Fruit fly (Drosophila melanogaster) whole organism, embryonic: ENCODE results near the gene svr.

Experiments
- Atf-2 ChIP-seq: fragments of 200-800 bp; sonication (Bioruptor generic); optimal IDR thresholded peaks from 2 replicates; lab custom pipeline; 2016; ENCODE audit warnings: missing biosample characterization, missing genetic modification characterization
- CG10543 ChIP-seq: fragments of 200-800 bp; sonication (Bioruptor generic); optimal IDR thresholded peaks from 3 replicates; lab custom pipeline; 2017; ENCODE audit warnings: missing biosample characterization, mild to moderate bottlenecking, missing genetic modification characterization, moderate library complexity
- CG11456 ChIP-seq: fragments of 200-800 bp; sonication (Bioruptor generic); IDR thresholded peaks from 3 replicates; pipeline ENCODE4 v1.3.6; 2022; ENCODE audit warnings: missing biosample characterization, missing genetic modification characterization
- CG11695 ChIP-seq: fragments of 200-800 bp; sonication (Bioruptor generic); IDR thresholded peaks from 3 replicates; pipeline ENCODE4 v1.3.6; 2022; ENCODE audit warnings: missing biosample characterization, missing genetic modification characterization
- CG12299 ChIP-seq: fragments of 200-800 bp; sonication (Bioruptor generic); optimal IDR thresholded peaks from 2 replicates; lab custom pipeline; 2018; ENCODE audit warnings: missing biosample characterization, mild to moderate bottlenecking, missing genetic modification characterization
- CG1233 ChIP-seq: fragments of 200-800 bp; sonication (Bioruptor generic); optimal IDR thresholded peaks from 4 replicates; lab custom pipeline; 2018; ENCODE audit warnings: missing biosample characterization, mild to moderate bottlenecking, missing genetic modification characterization
- CG12391 ChIP-seq: fragments of 200-800 bp; sonication (Bioruptor generic); optimal IDR thresholded peaks from 3 replicates; lab custom pipeline; 2018; ENCODE audit warnings: missing biosample characterization, mild to moderate bottlenecking, missing genetic modification characterization, moderate library complexity
- CG14710 ChIP-seq: fragments of 200-800 bp; sonication (Bioruptor generic); optimal IDR thresholded peaks from 3 replicates; lab custom pipeline; 2019; ENCODE audit warnings: missing biosample characterization, mild to moderate bottlenecking, missing genetic modification characterization, moderate library complexity
- CG17829 ChIP-seq: fragments of 200-800 bp; optimal IDR thresholded peaks from 2 replicates; lab custom pipeline; 2019; ENCODE audit warnings: missing biosample characterization, mild to moderate bottlenecking, missing genetic modification characterization, moderate library complexity
- CG18619 ChIP-seq: fragments of 200-800 bp; sonication (Bioruptor generic); optimal IDR thresholded peaks from 3 replicates; lab custom pipeline; 2017; ENCODE audit warnings: missing biosample characterization, mild to moderate bottlenecking, missing genetic modification characterization
- CG2202 ChIP-seq: fragments of 200-800 bp; sonication (Bioruptor generic); optimal IDR thresholded peaks from 2 replicates; lab custom pipeline; 2018; ENCODE audit warnings: missing biosample characterization, mild to moderate bottlenecking, missing genetic modification characterization
- CG31365 ChIP-seq: fragments of 200-800 bp; sonication (Bioruptor generic); optimal IDR thresholded peaks from 2 replicates; lab custom pipeline; 2018; ENCODE audit warnings: missing biosample characterization, mild to moderate bottlenecking, missing genetic modification characterization
- CG31388 ChIP-seq: fragments of 200-800 bp; sonication (Bioruptor generic); optimal IDR thresholded peaks from 2 replicates; lab custom pipeline; 2016; ENCODE audit warnings: missing biosample characterization, missing genetic modification characterization
- CG5180 ChIP-seq: fragments of 200-800 bp; sonication (Bioruptor generic); optimal IDR thresholded peaks from 3 replicates; lab custom pipeline; 2017; ENCODE audit warnings: missing biosample characterization, missing genetic modification characterization, mild to moderate bottlenecking, moderate library complexity, missing genetic modification reagents
- CG6765 ChIP-seq: fragments of 200-800 bp; sonication (Bioruptor generic); optimal IDR thresholded peaks from 3 replicates; lab custom pipeline; 2017; ENCODE audit warnings: missing biosample characterization, mild to moderate bottlenecking, missing genetic modification characterization
- CG6813 ChIP-seq: fragments of 200-800 bp; sonication (Bioruptor generic); optimal IDR thresholded peaks from 2 replicates; lab custom pipeline; 2017; ENCODE audit warnings: missing biosample characterization, missing genetic modification characterization, mild to moderate bottlenecking, moderate library complexity, missing genetic modification reagents
- CG8359 ChIP-seq: fragments of 200-800 bp; sonication (Bioruptor generic); optimal IDR thresholded peaks from 2 replicates; lab custom pipeline; 2017; ENCODE audit warnings: missing biosample characterization, mild to moderate bottlenecking, missing genetic modification characterization, borderline replicate concordance
- CTCF ChIP-seq: fragments of 200-800 bp; sonication (Bioruptor generic); optimal IDR thresholded peaks from 2 replicates; lab custom pipeline; 2017; ENCODE audit warnings: missing biosample characterization, mild to moderate bottlenecking, missing genetic modification characterization, moderate library complexity
- CkIIα-i1 ChIP-seq: fragments of 200-800 bp; sonication (Bioruptor generic); IDR thresholded peaks from 2 replicates; pipeline ENCODE4 v1.3.6; 2022; ENCODE audit warnings: missing biosample characterization, missing genetic modification characterization
- D ChIP-seq, 2 experiments: fragments of 200-800 bp in 1 of 2; fragments of >200 bp in 1 of 2; sonication (Bioruptor generic) in 1 of 2; optimal IDR thresholded peaks; 2 replicates in 1 of 2; 3 replicates in 1 of 2; lab custom pipeline; 2017; ENCODE audit warnings: mild to moderate bottlenecking in 1 of 2, missing biosample characterization in 1 of 2, missing genetic modification characterization in 1 of 2, missing genetic modification reagents in 1 of 2
- Doc2 ChIP-seq: fragments of 200-800 bp; sonication (Bioruptor generic); IDR thresholded peaks from 2 replicates; pipeline ENCODE4 v1.3.6; 2022; ENCODE audit warnings: missing biosample characterization, missing genetic modification characterization
- Doc3 ChIP-seq: fragments of 200-800 bp; sonication (Bioruptor generic); IDR thresholded peaks from 3 replicates; pipeline ENCODE4 v1.3.6; 2022; ENCODE audit warnings: missing biosample characterization, missing genetic modification characterization; ENCODE audit not compliant: partially characterized antibody
- Gsc ChIP-seq: fragments of 200-800 bp; sonication (Bioruptor generic); IDR thresholded peaks from 2 replicates; pipeline ENCODE4 v1.3.6; 2022; ENCODE audit warnings: missing biosample characterization, missing genetic modification characterization
- Hsf ChIP-seq: fragments of 200-800 bp; sonication (Bioruptor generic); optimal IDR thresholded peaks from 3 replicates; lab custom pipeline; 2016; ENCODE audit warnings: missing biosample characterization, missing genetic modification characterization
- Jarid2 ChIP-seq: fragments of 200-800 bp; sonication (Bioruptor generic); optimal IDR thresholded peaks from 3 replicates; lab custom pipeline; 2017; ENCODE audit warnings: mild to moderate bottlenecking, missing biosample characterization, missing genetic modification reagents, missing genetic modification characterization
- Lhr ChIP-seq: fragments of 200-800 bp; sonication (Bioruptor generic); optimal IDR thresholded peaks from 3 replicates; lab custom pipeline; 2017; ENCODE audit warnings: mild to moderate bottlenecking, missing biosample characterization, missing genetic modification reagents, missing genetic modification characterization
- Lpt ChIP-seq: fragments of >200 bp; optimal IDR thresholded peaks from 2 replicates; lab custom pipeline; 2018; ENCODE audit warnings: missing biosample characterization, missing genetic modification characterization
- MTF-1 ChIP-seq: fragments of 200-800 bp; sonication (Bioruptor generic); optimal IDR thresholded peaks from 2 replicates; lab custom pipeline; 2018; ENCODE audit warnings: missing biosample characterization, mild to moderate bottlenecking, missing genetic modification characterization, borderline replicate concordance
- Meics ChIP-seq: fragments of 200-800 bp; sonication (Bioruptor generic); optimal IDR thresholded peaks from 2 replicates; lab custom pipeline; 2017; ENCODE audit warnings: missing biosample characterization, mild to moderate bottlenecking, missing genetic modification characterization
- abd-A ChIP-seq: fragments of 200-800 bp; sonication (Bioruptor generic); optimal IDR thresholded peaks from 3 replicates; lab custom pipeline; 2019; ENCODE audit warnings: missing biosample characterization, mild to moderate bottlenecking, missing genetic modification characterization, moderate library complexity
- ac ChIP-seq: fragments of 200-800 bp; sonication (Bioruptor generic); optimal IDR thresholded peaks from 3 replicates; lab custom pipeline; 2017; ENCODE audit warnings: missing biosample characterization, mild to moderate bottlenecking, missing genetic modification characterization
- bowl ChIP-seq: fragments of 200-800 bp; sonication (Bioruptor generic); IDR thresholded peaks from 2 replicates; pipeline ENCODE4 v1.3.6; 2022; ENCODE audit warnings: missing biosample characterization, missing genetic modification characterization
- caup ChIP-seq: fragments of 200-800 bp; sonication (Bioruptor generic); optimal IDR thresholded peaks from 3 replicates; lab custom pipeline; 2017; ENCODE audit warnings: missing biosample characterization, mild to moderate bottlenecking, missing genetic modification characterization, moderate library complexity; ENCODE audit not compliant: severe bottlenecking
- emc ChIP-seq: fragments of 200-800 bp; sonication (Bioruptor generic); optimal IDR thresholded peaks from 2 replicates; lab custom pipeline; 2016; ENCODE audit warnings: missing biosample characterization, missing genetic modification characterization
- exex ChIP-seq: fragments of 200-800 bp; sonication (Bioruptor generic); optimal IDR thresholded peaks from 4 replicates; lab custom pipeline; 2018; ENCODE audit warnings: missing biosample characterization, mild to moderate bottlenecking, missing genetic modification characterization, moderate library complexity
- eyg ChIP-seq: fragments of 200-800 bp; sonication (Bioruptor generic); optimal IDR thresholded peaks from 3 replicates; lab custom pipeline; 2016; ENCODE audit warnings: missing biosample characterization, missing genetic modification characterization
- gt ChIP-seq: fragments of 200-800 bp; sonication (Bioruptor generic); IDR thresholded peaks from 2 replicates; pipeline ENCODE4 v1.3.6; 2022; ENCODE audit warnings: missing biosample characterization, missing genetic modification characterization
- hbn ChIP-seq: fragments of 200-800 bp; sonication (Bioruptor generic); IDR thresholded peaks from 2 replicates; pipeline ENCODE4 v1.3.6; 2022; ENCODE audit warnings: missing biosample characterization, missing genetic modification characterization; ENCODE audit not compliant: partially characterized antibody
- insv ChIP-seq, 2 experiments: fragments of 200-800 bp; sonication (Bioruptor generic); optimal IDR thresholded peaks; 3 replicates each; lab custom pipeline; 2016 to 2018; ENCODE audit warnings: missing biosample characterization in 2 of 2, missing genetic modification characterization in 2 of 2
- lbe ChIP-seq: fragments of 200-800 bp; sonication (Bioruptor generic); optimal IDR thresholded peaks from 2 replicates; lab custom pipeline; 2016; ENCODE audit warnings: missing biosample characterization, mild to moderate bottlenecking, missing genetic modification characterization
- luna ChIP-seq: fragments of 200-800 bp; sonication (Bioruptor generic); optimal IDR thresholded peaks from 2 replicates; lab custom pipeline; 2016; ENCODE audit warnings: missing biosample characterization, missing genetic modification characterization
- onecut ChIP-seq: fragments of 200-800 bp; sonication (Bioruptor generic); IDR thresholded peaks from 2 replicates; pipeline ENCODE4 v1.3.6; 2022; ENCODE audit warnings: missing biosample characterization, missing genetic modification characterization
- p53 ChIP-seq: fragments of 200-800 bp; sonication (Bioruptor generic); optimal IDR thresholded peaks from 2 replicates; lab custom pipeline; 2016; ENCODE audit warnings: missing biosample characterization, missing genetic modification characterization
- phol ChIP-seq: fragments of 200-800 bp; sonication (Bioruptor generic); optimal IDR thresholded peaks from 3 replicates; lab custom pipeline; 2018; ENCODE audit warnings: missing biosample characterization, mild to moderate bottlenecking, missing genetic modification characterization, moderate library complexity
- row ChIP-seq: fragments of 200-800 bp; sonication (Bioruptor generic); IDR thresholded peaks from 3 replicates; pipeline ENCODE4 v1.3.6; 2022; ENCODE audit warnings: missing biosample characterization, missing genetic modification characterization
- sob ChIP-seq: fragments of 200-800 bp; sonication (Bioruptor generic); IDR thresholded peaks from 2 replicates; pipeline ENCODE4 v1.3.6; 2022; ENCODE audit warnings: missing biosample characterization, missing genetic modification characterization
- trem ChIP-seq: fragments of 200-800 bp; optimal IDR thresholded peaks from 3 replicates; lab custom pipeline; 2019; ENCODE audit warnings: missing biosample characterization, mild to moderate bottlenecking, missing genetic modification characterization, moderate library complexity
- unpg ChIP-seq: fragments of 200-800 bp; sonication (Bioruptor generic); optimal IDR thresholded peaks from 3 replicates; lab custom pipeline; 2018; ENCODE audit warnings: missing biosample characterization, mild to moderate bottlenecking, missing genetic modification characterization, moderate library complexity
- z ChIP-seq: fragments of 200-800 bp; sonication (Bioruptor generic); IDR thresholded peaks from 3 replicates; pipeline ENCODE4 v1.3.6; 2022; ENCODE audit warnings: missing biosample characterization, missing genetic modification characterization
- zfh2 ChIP-seq: fragments of 200-800 bp; sonication (Bioruptor generic); optimal IDR thresholded peaks from 2 replicates; lab custom pipeline; 2016; ENCODE audit warnings: missing biosample characterization, missing genetic modification characterization

The svr gene

DNA sequence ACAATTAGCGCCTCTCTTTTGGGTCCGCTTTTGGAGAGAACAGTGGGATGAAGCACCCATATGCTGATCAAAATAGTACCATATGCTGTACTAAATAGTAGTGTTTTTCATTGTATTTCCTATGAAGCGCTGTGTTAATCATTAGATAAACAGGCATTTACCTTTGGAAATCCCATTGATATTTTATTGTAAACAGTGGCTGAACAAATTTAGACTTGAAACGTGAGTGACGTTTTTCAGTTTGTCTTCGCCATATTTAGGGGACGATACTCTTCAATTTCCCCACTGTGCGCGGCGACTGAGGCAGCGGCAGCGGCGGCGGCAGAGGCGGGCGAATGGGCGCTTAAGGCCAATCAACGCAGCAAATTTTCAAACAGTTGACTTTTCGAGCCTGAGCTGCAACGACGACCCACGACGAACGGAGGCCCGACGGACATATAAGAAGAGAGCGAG lies 3.4 kb downstream of the svr start (continued):
- peak; percentile 88 for TF ChIP-seq caup (GFP tag; lab: Kevin White, UChicago)
- peak; percentile 68 for TF ChIP-seq Hsf (GFP tag; lab: Kevin White, UChicago)
- peak; percentile 71 for TF ChIP-seq phol (tag; lab: Kevin White, UChicago)
- no peak for TF ChIP-seq Lpt
- TF ChIP-seq trem (tag; lab: Kevin White, UChicago) = peak; percentile 35
- peak; percentile 84 for TF ChIP-seq sob (GFP tag; lab: Robert Waterston, UW)
- peak; percentile 84 for TF ChIP-seq CG6813
- TF ChIP-seq p53 (GFP tag; lab: Kevin White, UChicago) = peak; percentile 54
- peak; percentile 52 for TF ChIP-seq CG2202 (tag; lab: Kevin White, UChicago)
- TF ChIP-seq abd-A (tag; lab: Kevin White, UChicago) = peak; percentile 76
- no peak for TF ChIP-seq gt (GFP tag; lab: Robert Waterston, UW)
- no peak for TF ChIP-seq Doc2 (GFP tag; lab: Robert Waterston, UW)
- TF ChIP-seq CG12299 (tag; lab: Kevin White, UChicago) = peak; percentile 89
- no peak for TF ChIP-seq Doc3
- no peak for TF ChIP-seq Lhr (GFP tag; lab: Kevin White, UChicago)
- TF ChIP-seq lbe (GFP tag; lab: Kevin White, UChicago) = peak; percentile 24
- no peak for TF ChIP-seq z
- TF ChIP-seq CG17829 = peak; percentile 75
- TF ChIP-seq row = peak; percentile 96
- peak; percentile 51 for TF ChIP-seq CG14710 (tag; lab: Kevin White, UChicago)
- TF ChIP-seq CG11695 (GFP tag; lab: Robert Waterston, UW) = peak; percentile 82; the same call in 2 of the 3 replicates
- peak; percentile 65 for TF ChIP-seq CG31365 (tag; lab: Kevin White, UChicago)
- peak; percentile 76 for TF ChIP-seq CG12391 (tag; lab: Kevin White, UChicago)
- TF ChIP-seq CTCF (GFP tag; lab: Kevin White, UChicago) = peak; percentile 32
- peak; percentile 69 for TF ChIP-seq exex
- TF ChIP-seq unpg (GFP tag; lab: Kevin White, UChicago) = peak; percentile 80
- TF ChIP-seq Jarid2 = peak; percentile 59
- TF ChIP-seq CG5180 (GFP tag; lab: Kevin White, UChicago) = peak; percentile 35
- peak; percentile 87 for TF ChIP-seq CG18619 (GFP tag; lab: Kevin White, UChicago)
- TF ChIP-seq CG8359 (GFP tag; lab: Kevin White, UChicago) = peak; percentile 52
- TF ChIP-seq CkIIα-i1 (GFP tag; lab: Robert Waterston, UW) = no peak
- TF ChIP-seq bowl (GFP tag; lab: Robert Waterston, UW) = peak; percentile 35; the same call in 1 of the 2 replicates
- TF ChIP-seq CG1233 (GFP tag; lab: Kevin White, UChicago) = peak; percentile 84
- peak; percentile 9 for TF ChIP-seq ac (GFP tag; lab: Kevin White, UChicago)
- no peak for TF ChIP-seq hbn
- peak; percentile 61 for TF ChIP-seq MTF-1 (GFP tag; lab: Kevin White, UChicago)
- TF ChIP-seq Gsc (GFP tag; lab: Robert Waterston, UW) = no peak
- peak; percentile 83 for TF ChIP-seq zfh2 (GFP tag; lab: Kevin White, UChicago)
- TF ChIP-seq D (optimal IDR thresholded peaks at IDR 0.05; lab: Kevin White, UChicago) = no peak
- peak; percentile 71 for TF ChIP-seq D (GFP tag; optimal IDR thresholded peaks at IDR 0.05; lab: Kevin White, UChicago)
- TF ChIP-seq CG31388 = no peak
- TF ChIP-seq CG6765 (GFP tag; lab: Kevin White, UChicago) = peak; percentile 87
- TF ChIP-seq luna (GFP tag; lab: Kevin White, UChicago) = peak; percentile 76
- TF ChIP-seq eyg = peak; percentile 64
- TF ChIP-seq emc = peak; percentile 18
- peak; percentile 96 for TF ChIP-seq CG10543 (GFP tag; lab: Kevin White, UChicago)
- peak; percentile 92 for TF ChIP-seq Meics (GFP tag; lab: Kevin White, UChicago)
- peak; percentile 62; the same call in 1 of the 3 replicates for TF ChIP-seq CG11456 (GFP tag; lab: Robert Waterston, UW)
- no peak; the same call in 1 of the 2 replicates for TF ChIP-seq onecut (GFP tag; lab: Robert Waterston, UW)
- peak in 1 of 2 experiments; percentile 23 for TF ChIP-seq insv (GFP tag; optimal IDR thresholded peaks at IDR 0.05; lab: Kevin White, UChicago)
- TF ChIP-seq Atf-2 (GFP tag; lab: Kevin White, UChicago) = peak; percentile 73
